Worm (Caenorhabditis elegans) whole organism, L1 larva: ENCODE data around the gene copb-2.

Source experiments
- C16A3.4 ChIP-seq: fragments of 150-350 bp; optimal IDR thresholded peaks from 2 replicates; lab custom pipeline; 2014; ENCODE audit warnings: missing biosample characterization, missing genetic modification characterization
- C34B4.2 ChIP-seq: sonication (generic microtip); optimal IDR thresholded peaks from 2 replicates; lab custom pipeline; 2017; ENCODE audit warnings: mild to moderate bottlenecking, missing genetic modification characterization, missing compliant biosample characterization
- Y116A8C.19 ChIP-seq: sonication (generic microtip); optimal IDR thresholded peaks from 2 replicates; lab custom pipeline; 2016; ENCODE audit warnings: missing compliant biosample characterization, missing genetic modification characterization, borderline replicate concordance
- ama-1 ChIP-seq: fragments of 150-350 bp; optimal IDR thresholded peaks from 2 replicates; lab custom pipeline; 2014
- ceh-8 ChIP-seq: fragments of 200-800 bp; sonication (Bioruptor generic); optimal IDR thresholded peaks from 2 replicates; lab custom pipeline; 2018; ENCODE audit warnings: mild to moderate bottlenecking, missing genetic modification characterization, moderate library complexity, missing compliant biosample characterization
- ces-1 ChIP-seq: fragments of 150-350 bp; optimal IDR thresholded peaks from 2 replicates; lab custom pipeline; 2014; ENCODE audit warnings: missing biosample characterization, missing genetic modification reagents, missing genetic modification characterization
- dpl-1 ChIP-seq, 3 experiments: fragments of 150-350 bp in 2 of 3; sonication (generic microtip) in 1 of 3; optimal IDR thresholded peaks; 2 replicates each; lab custom pipeline; 2014 to 2017; ENCODE audit warnings: missing biosample characterization in 3 of 3, missing genetic modification characterization in 3 of 3, missing genetic modification reagents in 3 of 3
- dsc-1 ChIP-seq: sonication (generic microtip); optimal IDR thresholded peaks from 2 replicates; lab custom pipeline; 2016; ENCODE audit warnings: mild to moderate bottlenecking, missing genetic modification characterization, missing compliant biosample characterization
- efl-1 ChIP-seq, 4 experiments: fragments of 150-350 bp; optimal IDR thresholded peaks in 3 of 4; peaks in 1 of 4; 1 replicate in 1 of 4; 2 replicates in 3 of 4; lab custom pipeline; 2014; ENCODE audit warnings: missing biosample characterization in 2 of 4, missing genetic modification characterization in 2 of 4, missing genetic modification reagents in 2 of 4
- fkh-8 ChIP-seq: sonication (generic microtip); optimal IDR thresholded peaks from 2 replicates; lab custom pipeline; 2016; ENCODE audit warnings: mild to moderate bottlenecking, missing genetic modification characterization, missing compliant biosample characterization
- hlh-17 ChIP-seq: fragments of 200-800 bp; sonication (Bioruptor generic); optimal IDR thresholded peaks from 2 replicates; lab custom pipeline; 2018; ENCODE audit warnings: missing genetic modification characterization, mild to moderate bottlenecking, missing compliant biosample characterization, moderate library complexity, borderline replicate concordance
- isw-1 ChIP-seq: fragments of 200-800 bp; sonication (Bioruptor generic); IDR thresholded peaks from 2 replicates; pipeline ENCODE4 v1.3.6; 2022; ENCODE audit warnings: missing genetic modification characterization, missing compliant biosample characterization
- lin-14 ChIP-seq: fragments of 200-800 bp; sonication (Bioruptor generic); optimal IDR thresholded peaks from 2 replicates; lab custom pipeline; 2018; ENCODE audit warnings: mild to moderate bottlenecking, missing genetic modification characterization, moderate library complexity, missing compliant biosample characterization
- lin-39 ChIP-seq: fragments of 150-350 bp; optimal IDR thresholded peaks from 2 replicates; lab custom pipeline; 2014; ENCODE audit warnings: missing biosample characterization, missing genetic modification reagents, missing genetic modification characterization
- mab-9 ChIP-seq: fragments of 200-800 bp; sonication (Bioruptor generic); IDR thresholded peaks from 2 replicates; pipeline ENCODE4 v1.3.6; 2022; ENCODE audit warnings: missing genetic modification reagents, missing genetic modification characterization, missing compliant biosample characterization
- mef-2 ChIP-seq: fragments of 150-350 bp; optimal IDR thresholded peaks from 2 replicates; lab custom pipeline; 2014; ENCODE audit warnings: missing biosample characterization, missing genetic modification characterization
- nhr-11 ChIP-seq: fragments of 150-350 bp; optimal IDR thresholded peaks from 2 replicates; lab custom pipeline; 2014; ENCODE audit warnings: missing biosample characterization, missing genetic modification characterization
- nhr-19 ChIP-seq: fragments of 200-800 bp; sonication (Bioruptor generic); conservative IDR thresholded peaks from 2 replicates; pipeline ENCODE4 v1.3.6; 2022; ENCODE audit warnings: missing genetic modification characterization, missing compliant biosample characterization
- nhr-20 ChIP-seq: sonication (generic microtip); optimal IDR thresholded peaks from 2 replicates; lab custom pipeline; 2016; ENCODE audit warnings: mild to moderate bottlenecking, missing genetic modification characterization, missing compliant biosample characterization
- nhr-28 ChIP-seq: fragments of 150-350 bp; optimal IDR thresholded peaks from 2 replicates; lab custom pipeline; 2014; ENCODE audit warnings: missing biosample characterization, missing genetic modification characterization
- nhr-47 ChIP-seq: sonication (generic microtip); optimal IDR thresholded peaks from 2 replicates; lab custom pipeline; 2016; ENCODE audit warnings: mild to moderate bottlenecking, missing genetic modification characterization, moderate library complexity, missing compliant biosample characterization
- nhr-71 ChIP-seq: sonication (generic microtip); optimal IDR thresholded peaks from 2 replicates; lab custom pipeline; 2016; ENCODE audit warnings: mild to moderate bottlenecking, missing genetic modification characterization, moderate library complexity, missing compliant biosample characterization
- nhr-84 ChIP-seq: sonication (generic microtip); optimal IDR thresholded peaks from 2 replicates; lab custom pipeline; 2017; ENCODE audit warnings: missing biosample characterization, missing genetic modification characterization
- nhr-85 ChIP-seq: sonication (generic microtip); peaks from one replicate; lab custom pipeline; 2016; ENCODE audit warnings: missing genetic modification characterization, inconsistent platforms, missing compliant biosample characterization
- pag-3 ChIP-seq: sonication (generic microtip); optimal IDR thresholded peaks from 2 replicates; lab custom pipeline; 2017; ENCODE audit warnings: missing genetic modification characterization, mild to moderate bottlenecking, missing compliant biosample characterization, antibody characterized with exemption, borderline replicate concordance; ENCODE audit not compliant: insufficient read depth
- pax-3 ChIP-seq: fragments of 200-800 bp; sonication (Bioruptor generic); optimal IDR thresholded peaks from 2 replicates; lab custom pipeline; 2018; ENCODE audit warnings: mild to moderate bottlenecking, missing genetic modification characterization, moderate library complexity, missing compliant biosample characterization
- pqm-1 ChIP-seq: sonication (generic microtip); optimal IDR thresholded peaks from 3 replicates; lab custom pipeline; 2017; ENCODE audit warnings: missing biosample characterization, missing genetic modification characterization
- skn-1 ChIP-seq: fragments of 150-350 bp; optimal IDR thresholded peaks from 2 replicates; lab custom pipeline; 2014; ENCODE audit warnings: missing biosample characterization, missing genetic modification characterization
- snpc-4 ChIP-seq: fragments of 150-350 bp; optimal IDR thresholded peaks from 2 replicates; lab custom pipeline; 2014; ENCODE audit warnings: missing biosample characterization, missing genetic modification characterization
- sox-4 ChIP-seq: sonication (generic microtip); optimal IDR thresholded peaks from 2 replicates; lab custom pipeline; 2016; ENCODE audit warnings: missing genetic modification characterization, missing compliant biosample characterization
- sptf-1 ChIP-seq: fragments of 150-350 bp; optimal IDR thresholded peaks from 2 replicates; lab custom pipeline; 2014; ENCODE audit warnings: missing biosample characterization, missing genetic modification characterization
- tlp-1 ChIP-seq: fragments of 150-350 bp; optimal IDR thresholded peaks from 2 replicates; lab custom pipeline; 2014; ENCODE audit warnings: missing biosample characterization, missing genetic modification characterization
- vab-15 ChIP-seq: sonication (generic microtip); optimal IDR thresholded peaks from 2 replicates; lab custom pipeline; 2017; ENCODE audit warnings: missing genotype, mild to moderate bottlenecking, missing genetic modification characterization, missing compliant biosample characterization
- zag-1 ChIP-seq: fragments of 150-350 bp; optimal IDR thresholded peaks from 2 replicates; lab custom pipeline; 2014; ENCODE audit warnings: missing biosample characterization, missing genetic modification characterization
- ztf-4 ChIP-seq: fragments of 150-350 bp; optimal IDR thresholded peaks from 2 replicates; lab custom pipeline; 2014; ENCODE audit warnings: missing biosample characterization, missing genetic modification characterization

The copb-2 gene

DNA sequence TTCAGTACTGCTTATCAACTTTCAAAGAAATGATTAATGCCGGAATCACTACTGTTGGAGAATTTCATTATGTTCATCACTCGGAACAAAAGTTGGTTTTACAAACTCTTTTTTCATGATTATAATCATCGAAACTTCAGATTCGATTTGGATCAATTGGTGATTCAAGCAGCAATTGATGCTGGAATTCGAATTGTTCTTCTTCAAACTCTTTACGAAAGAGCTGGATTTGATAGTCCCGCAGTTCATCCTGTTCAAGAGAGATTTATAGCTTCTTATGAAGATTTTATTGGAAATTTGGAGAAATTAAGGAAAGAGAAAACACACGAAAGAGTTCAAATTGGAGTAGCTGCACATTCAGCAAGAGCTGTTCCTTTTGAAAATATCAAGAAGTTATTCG, 7.7 kb upstream of the copb-2 start:
- no peak for TF ChIP-seq hlh-17
- no peak for TF ChIP-seq isw-1 (GFP tag; lab: Robert Waterston, UW)
- no peak for TF ChIP-seq C16A3.4 (tag; lab: Kevin White, UChicago)
- no peak for TF ChIP-seq ztf-4
- no peak for TF ChIP-seq mab-9 (GFP tag; lab: Robert Waterston, UW)
- no peak for TF ChIP-seq efl-1 (optimal IDR thresholded peaks at IDR 0.05; lab: Kevin White, UChicago)
- no peak for TF ChIP-seq efl-1 (GFP tag; optimal IDR thresholded peaks at IDR 0.05 in 1 of 2; lab: Kevin White, UChicago)
- no peak for TF ChIP-seq skn-1 (tag; lab: Kevin White, UChicago)
- TF ChIP-seq nhr-19 (GFP tag; lab: Robert Waterston, UW): no peak
- TF ChIP-seq pqm-1 (tag; lab: Kevin White, UChicago): no peak
- TF ChIP-seq Y116A8C.19 (tag; lab: Kevin White, UChicago): no peak
- TF ChIP-seq dpl-1 (GFP tag; optimal IDR thresholded peaks at IDR 0.05; lab: Kevin White, UChicago): no peak

DNA sequence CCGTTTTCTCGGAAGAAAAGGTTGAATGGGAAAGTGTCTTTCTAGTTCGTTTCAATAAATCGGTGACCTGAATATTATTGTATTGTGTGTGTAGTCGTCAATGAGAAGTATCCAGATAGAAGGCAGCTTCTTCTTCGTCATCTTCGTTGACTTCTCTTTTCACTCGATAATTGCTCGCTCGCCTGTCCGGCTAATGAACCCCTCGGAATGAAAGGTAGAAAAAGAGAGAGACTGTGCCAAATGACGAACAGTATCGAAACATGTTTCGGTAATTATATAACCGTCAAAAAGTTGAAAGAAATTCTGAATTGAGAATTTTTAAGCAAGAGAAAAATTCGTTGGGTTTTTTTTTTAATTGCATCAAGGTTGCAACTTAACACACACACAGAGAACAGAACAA, 2.1 kb upstream of the copb-2 start, which contains the start of gene cutl-17:
Gene cutl-17, minus strand, starts transcription at position 101 of the 400 bp plus-strand sequence.
- TF ChIP-seq nhr-85 (tag; lab: Kevin White, UChicago): no peak
- TF ChIP-seq zag-1 (tag; lab: Kevin White, UChicago): no peak
- no peak for TF ChIP-seq vab-15 (tag; lab: Kevin White, UChicago)
- no peak for TF ChIP-seq nhr-11
- no peak for TF ChIP-seq mef-2 (tag; lab: Kevin White, UChicago)
- TF ChIP-seq ama-1: no peak
- TF ChIP-seq C34B4.2 (tag; lab: Kevin White, UChicago): no peak
- no peak for TF ChIP-seq tlp-1 (tag; lab: Kevin White, UChicago)
- TF ChIP-seq, all 84 proteins: peak for 0

ce11 chrIV:9464345-9464783, 4.8 kb downstream of the copb-2 start:
- TF ChIP-seq lin-14 (GFP tag; lab: Kevin White, UChicago): peak; percentile 20
- peak; percentile 17 for TF ChIP-seq lin-39 (tag; lab: Kevin White, UChicago)
- peak; percentile 21 for TF ChIP-seq dsc-1 (tag; lab: Kevin White, UChicago)
- no peak for TF ChIP-seq nhr-20
- no peak for TF ChIP-seq ztf-4
- peak; percentile 30; the same call in 1 of the 2 replicates for TF ChIP-seq nhr-19 (GFP tag; lab: Robert Waterston, UW)
- no peak for TF ChIP-seq efl-1 (optimal IDR thresholded peaks at IDR 0.05; lab: Kevin White, UChicago)
- TF ChIP-seq efl-1 (GFP tag; optimal IDR thresholded peaks at IDR 0.05 in 1 of 2; lab: Kevin White, UChicago): peak in 1 of 2 experiments; percentile 58
- peak; percentile 9 for TF ChIP-seq nhr-47 (tag; lab: Kevin White, UChicago)
- TF ChIP-seq nhr-85 (tag; lab: Kevin White, UChicago): peak; percentile 71
- no peak for TF ChIP-seq sptf-1
- peak; percentile 5 for TF ChIP-seq ama-1
- peak; percentile 90 for TF ChIP-seq snpc-4 (tag; lab: Kevin White, UChicago)
- peak; percentile 47 for TF ChIP-seq nhr-71

DNA sequence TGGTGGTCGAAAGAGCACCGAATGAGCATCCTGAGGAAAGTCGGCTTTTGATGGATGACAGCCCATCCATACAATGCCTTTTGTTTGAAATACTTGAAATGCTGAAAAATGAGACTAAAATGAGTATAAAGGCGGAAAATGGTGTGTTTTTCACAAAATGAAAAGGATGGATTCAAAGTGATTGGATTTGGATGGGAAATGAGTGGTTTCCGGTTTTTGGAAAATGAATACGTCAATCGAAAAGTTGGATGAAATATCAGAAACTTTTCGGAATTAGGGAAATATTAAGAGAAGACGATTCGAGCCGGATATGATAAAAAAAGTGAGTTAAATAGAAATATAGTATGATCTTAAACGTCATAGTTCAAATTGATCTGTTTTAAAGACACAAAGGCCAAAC, 7.9 kb downstream of the copb-2 start, which contains the start of gene F38E11.6:
Gene F38E11.6, minus strand, starts transcription at position 101 of the 400 bp plus-strand sequence.
- TF ChIP-seq nhr-28 (tag; lab: Kevin White, UChicago) (no peak), pag-3 (tag; lab: Kevin White, UChicago) (no peak), fkh-8 (tag; lab: Kevin White, UChicago) (peak; percentile 16), nhr-84 (tag; lab: Kevin White, UChicago) (no peak)

DNA sequence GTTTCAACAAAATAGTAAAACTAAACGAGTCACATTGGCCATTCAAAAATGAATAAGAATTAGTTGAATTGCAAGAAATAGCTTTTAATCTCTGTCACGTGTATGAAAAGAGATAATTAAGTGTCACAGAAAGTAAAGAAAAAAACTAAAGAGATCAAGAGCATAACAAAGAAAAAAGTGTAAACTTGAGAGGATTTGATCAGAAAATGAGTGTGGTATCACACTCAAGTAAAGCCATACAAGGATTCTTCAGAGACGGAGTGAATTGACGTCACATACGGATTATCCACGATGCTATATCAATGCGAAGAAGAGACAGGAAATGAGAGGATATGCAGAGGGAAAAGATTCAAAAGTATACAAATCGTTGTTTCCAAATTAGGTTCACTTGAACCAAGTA, 9.8 kb downstream of the copb-2 start:
- peak; percentile 98 for TF ChIP-seq dsc-1 (tag; lab: Kevin White, UChicago)
- TF ChIP-seq ces-1 (GFP tag; lab: Kevin White, UChicago): no peak
- no peak for TF ChIP-seq nhr-85 (tag; lab: Kevin White, UChicago)
- peak; percentile 24 for TF ChIP-seq ceh-8 (GFP tag; lab: Kevin White, UChicago)
- TF ChIP-seq nhr-47 (tag; lab: Kevin White, UChicago): peak; percentile 35
- TF ChIP-seq pag-3 (tag; lab: Kevin White, UChicago): no peak
- peak; percentile 74 for TF ChIP-seq sox-4 (tag; lab: Kevin White, UChicago)
- peak; percentile 57 for TF ChIP-seq fkh-8 (tag; lab: Kevin White, UChicago)
- peak; percentile 79 for TF ChIP-seq pax-3 (tag; lab: Kevin White, UChicago)
- TF ChIP-seq, all 84 proteins: peak for 6
